Worm (Caenorhabditis elegans) whole organism, dauer: ENCODE results near the gene cht-5.

Experiments used
- unc-62 ChIP-seq: sonication (generic microtip); optimal IDR thresholded peaks from 2 replicates; lab custom pipeline; 2017; ENCODE audit warnings: missing biosample characterization, missing genetic modification reagents, missing genetic modification characterization

Gene cht-5

ce11 chrV:10098429-10098828, 16.0 kb upstream of the cht-5 start, which contains the start of gene ugt-47:
Gene ugt-47 (minus strand): TSS chrV:10098597.
- no peak for TF ChIP-seq unc-62

ce11 chrV:10101916-10102315, 12.5 kb upstream of the cht-5 start, which contains the start of gene C08B6.14:
Gene C08B6.14 (minus strand): TSS chrV:10102016.
- TF ChIP-seq unc-62, result no peak

ce11 chrV:10103811-10104210, 10.6 kb upstream of the cht-5 start:
- no peak for TF ChIP-seq unc-62

- TF ChIP-seq unc-62, result no peak
These were observed 9.6 kb upstream of the cht-5 start, which contains the start of gene ugt-17 for ce11 chrV:10104785-10105310. Gene ugt-17 (minus strand): TSS chrV:10104964.

- TF ChIP-seq unc-62, result no peak
These were observed 9.0 kb upstream of the cht-5 start, which contains the start of gene C08B6.2 for ce11 chrV:10105412-10105811. Gene C08B6.2 (plus strand): TSS chrV:10105712.

- no peak for TF ChIP-seq unc-62
These were observed 7.1 kb upstream of the cht-5 start, which contains the start of gene C08B6.11 for ce11 chrV:10107309-10107708. Gene C08B6.11 (plus strand): TSS chrV:10107609.

- TF ChIP-seq unc-62, result no peak
These were observed 3.3 kb upstream of the cht-5 start for ce11 chrV:10111129-10111528.

ce11 chrV:10112187-10112586, 2.2 kb upstream of the cht-5 start, which contains the start of gene C08B6.3:
Gene C08B6.3 (minus strand): TSS chrV:10112287.
- no peak for TF ChIP-seq unc-62

ce11 chrV:10117465-10117864, 3.0 kb downstream of the cht-5 start, which contains the start of gene C08B6.5:
Gene C08B6.5 (plus strand): TSS chrV:10117765.
- no peak for TF ChIP-seq unc-62

- no peak for TF ChIP-seq unc-62
These were observed 6.5 kb downstream of the cht-5 start, which contains the start of gene srxa-18 for ce11 chrV:10120898-10121297. Gene srxa-18 (minus strand): TSS chrV:10120997.

- no peak for TF ChIP-seq unc-62
These were observed 8.2 kb downstream of the cht-5 start, which contains the start of gene srxa-19 for ce11 chrV:10122670-10123069. Gene srxa-19 (minus strand): TSS chrV:10122770.

- no peak for TF ChIP-seq unc-62
These were observed 8.9 kb downstream of the cht-5 start, which contains the start of gene C08B6.6 for ce11 chrV:10123324-10123723. Gene C08B6.6 (plus strand): TSS chrV:10123624.

- TF ChIP-seq unc-62, result no peak
These were observed 10.5 kb downstream of the cht-5 start, which contains the start of gene C08B6.10 for ce11 chrV:10124799-10125548. Gene C08B6.10 (plus strand): TSS chrV:10125498.

ce11 chrV:10130195-10130594, 15.8 kb downstream of the cht-5 start, which contains the start of gene aos-1:
Gene aos-1 (minus strand): TSS chrV:10130295.
- TF ChIP-seq unc-62, result no peak

- TF ChIP-seq unc-62, result no peak
These were observed 18.8 kb downstream of the cht-5 start for ce11 chrV:10133277-10133676.

ce11 chrV:10134077-10134693, 19.8 kb downstream of the cht-5 start, which contains the start of the genes C08B6.18, wdr-20 and C08B6.8:
Gene C08B6.18 (minus strand): TSS chrV:10134127.
Gene wdr-20 (minus strand): TSS chrV:10134158.
Gene C08B6.8 (plus strand): TSS chrV:10134643.
- no peak for TF ChIP-seq unc-62

- TF ChIP-seq unc-62, result no peak
These were observed 31.2 kb downstream of the cht-5 start, which contains the start of gene C51E3.9 for ce11 chrV:10145653-10146052. Gene C51E3.9 (plus strand): TSS chrV:10145953.
